Worm (Caenorhabditis elegans): ENCODE data around the gene F42A10.6.

ce11 chrIII:6213915-6214314 lies 37.3 kb upstream of the F42A10.6 start, which contains the start of gene C23G10.10:
- no peak for TF ChIP-seq egl-18 (GFP tag; IDR thresholded peaks at IDR 0.05)
- no peak for TF ChIP-seq Y53G8AR.9 (GFP tag; conservative IDR thresholded peaks at IDR 0.05)
- TF ChIP-seq sdz-38 (tag; optimal IDR thresholded peaks at IDR 0.05), result no peak
- no peak for TF ChIP-seq Y56A3A.18 (GFP tag; IDR thresholded peaks at IDR 0.05)
- no peak for TF ChIP-seq sea-2 (GFP tag; IDR thresholded peaks at IDR 0.05)

All from whole organism, young adult.